Worm (Caenorhabditis elegans): ENCODE measurements around the gene try-14.

Gene try-14

DNA sequence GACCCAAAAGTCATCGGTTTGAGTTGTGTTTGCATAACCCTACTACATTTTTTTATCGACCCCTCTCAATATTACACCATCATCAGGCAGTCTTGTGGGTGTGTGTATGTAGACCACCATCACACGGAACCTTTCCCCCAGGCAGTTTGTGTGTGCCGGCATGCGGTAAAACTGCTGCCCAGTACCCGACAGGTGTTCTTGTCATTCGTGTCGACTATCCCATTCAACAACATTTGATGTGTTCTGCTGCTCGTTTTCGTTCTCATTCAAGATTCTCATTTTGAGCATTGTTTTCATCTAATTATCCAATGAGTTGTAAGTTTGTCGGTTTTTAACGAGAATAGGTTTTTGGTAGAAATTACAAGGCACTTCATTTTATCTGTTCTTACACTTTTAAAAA, 27.2 kb upstream of the try-14 start:
- TF ChIP-seq hlh-30 (tag; optimal IDR thresholded peaks at IDR 0.05; ENCODE audit: insufficient read depth): peak; percentile 20
- TF ChIP-seq lin-29 (GFP tag; IDR thresholded peaks at IDR 0.05): no peak
- TF ChIP-seq aly-2 (tag; optimal IDR thresholded peaks at IDR 0.05): no peak
- no peak for TF ChIP-seq ZK546.5 (tag; optimal IDR thresholded peaks at IDR 0.05)
- peak; percentile 44 for TF ChIP-seq hlh-11 (tag; optimal IDR thresholded peaks at IDR 0.05)
- peak in 1 of 2 experiments; percentile 74 for TF ChIP-seq daf-16 (GFP tag; optimal IDR thresholded peaks at IDR 0.05)
- TF ChIP-seq daf-16 (tag; optimal IDR thresholded peaks at IDR 0.05): no peak
- TF ChIP-seq sdz-12 (GFP tag; optimal IDR thresholded peaks at IDR 0.05): no peak
- no peak for TF ChIP-seq nhr-10 (tag; optimal IDR thresholded peaks at IDR 0.05)
- no peak for TF ChIP-seq lin-38 (GFP tag; IDR thresholded peaks at IDR 0.05)
- TF ChIP-seq unc-130 (GFP tag; optimal IDR thresholded peaks at IDR 0.05): no peak
- no peak for TF ChIP-seq php-3 (GFP tag; IDR thresholded peaks at IDR 0.05)
- TF ChIP-seq spr-1 (tag; optimal IDR thresholded peaks at IDR 0.05): no peak

DNA sequence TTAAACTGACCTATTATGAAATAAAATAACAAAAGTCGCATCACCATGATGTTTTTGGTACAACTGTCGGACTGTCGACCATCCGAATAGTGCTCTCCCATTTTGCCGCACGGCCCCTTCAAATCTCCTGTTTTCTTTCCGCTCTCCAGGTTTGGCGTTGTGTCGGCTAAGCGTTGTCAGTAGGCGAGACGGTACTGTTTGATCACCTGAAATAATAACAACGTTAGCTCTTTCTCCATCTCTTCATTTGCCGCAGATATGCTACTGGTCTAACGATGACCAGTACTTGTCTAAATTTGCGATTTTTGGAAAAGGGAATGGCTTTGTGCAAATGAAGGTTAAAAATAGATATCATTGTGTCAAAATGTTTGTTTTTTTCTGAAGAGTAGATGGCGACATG, 24.2 kb upstream of the try-14 start, which contains the start of gene chts-1:
chts-1 (minus strand) TSS at position 101 of the 400 bp plus-strand sequence.
- TF ChIP-seq unc-62 (GFP tag; optimal IDR thresholded peaks at IDR 0.05 in 1 of 2) (peak in 1 of 2 experiments; percentile 85), unc-62 (tag; optimal IDR thresholded peaks at IDR 0.05) (no peak), ctbp-1 (GFP tag; IDR thresholded peaks at IDR 0.05) (no peak), lsy-2 (tag; optimal IDR thresholded peaks at IDR 0.05) (no peak)

DNA sequence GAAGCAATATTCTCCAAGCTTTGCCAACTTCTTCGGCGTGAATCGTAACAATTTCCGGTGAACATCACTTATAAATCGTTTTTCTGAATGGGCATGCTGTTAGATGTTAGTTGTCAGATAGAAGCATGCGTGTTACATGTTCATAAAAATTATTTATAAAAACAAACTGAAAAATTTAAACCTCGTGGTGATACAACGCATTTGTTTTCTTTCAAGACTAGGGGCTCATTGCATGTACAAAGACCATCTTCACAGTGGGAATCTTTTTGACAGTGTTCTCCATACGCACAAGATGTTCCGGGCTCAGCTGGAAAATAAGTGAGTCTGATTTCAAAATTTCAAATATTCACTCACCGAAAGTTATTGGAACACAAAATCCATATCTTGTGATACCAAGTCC, 17.3 kb upstream of the try-14 start:
- TF ChIP-seq F37D6.2 (tag; optimal IDR thresholded peaks at IDR 0.05): no peak
- no peak for TF ChIP-seq snpc-4 (tag; optimal IDR thresholded peaks at IDR 0.05)
- TF ChIP-seq F26F4.8 (GFP tag; conservative IDR thresholded peaks at IDR 0.05): no peak
- TF ChIP-seq unc-62 (GFP tag; optimal IDR thresholded peaks at IDR 0.05 in 1 of 2): peak in 1 of 2 experiments; percentile 65
- no peak for TF ChIP-seq unc-62 (tag; optimal IDR thresholded peaks at IDR 0.05)

DNA sequence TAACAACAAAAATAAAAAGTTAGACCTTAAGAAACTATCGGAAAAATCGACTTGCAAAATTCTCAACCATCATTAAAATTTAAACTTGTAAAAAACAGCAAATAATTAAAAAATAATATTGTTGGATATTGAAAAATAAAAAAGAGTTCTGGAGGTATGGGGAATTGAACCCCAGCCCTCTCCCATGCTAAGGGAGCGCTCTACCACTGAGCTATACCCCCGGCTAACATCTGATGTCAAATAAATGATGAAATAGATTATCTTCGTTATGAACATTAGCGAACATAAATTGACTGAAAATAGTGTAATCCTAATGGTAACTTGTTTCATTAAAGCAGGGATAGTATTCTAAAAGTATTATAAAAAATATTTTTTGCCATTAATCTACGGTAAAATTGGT, 11.8 kb upstream of the try-14 start:
- TF ChIP-seq snpc-1.2 (GFP tag; IDR thresholded peaks at IDR 0.05) (peak; percentile 68), F37D6.2 (tag; optimal IDR thresholded peaks at IDR 0.05) (no peak), ZK546.5 (tag; optimal IDR thresholded peaks at IDR 0.05) (no peak), fkh-10 (GFP tag; optimal IDR thresholded peaks at IDR 0.05) (no peak), F44E2.7 (GFP tag; IDR thresholded peaks at IDR 0.05) (no peak), tag-97 (GFP tag; IDR thresholded peaks at IDR 0.05) (no peak), Y5F2A.4 (GFP tag; optimal IDR thresholded peaks at IDR 0.05) (no peak), aha-1 (tag) (peak; percentile 55), hmg-1.1 (GFP tag; IDR thresholded peaks at IDR 0.05) (no peak), lin-39 (tag; optimal IDR thresholded peaks at IDR 0.05) (no peak), mxl-3 (GFP tag; optimal IDR thresholded peaks at IDR 0.05) (no peak), attf-4 (tag; optimal IDR thresholded peaks at IDR 0.05) (no peak), F10B5.3 (tag; optimal IDR thresholded peaks at IDR 0.05) (no peak), aly-2 (tag; optimal IDR thresholded peaks at IDR 0.05) (no peak), daf-16 (GFP tag; optimal IDR thresholded peaks at IDR 0.05) (peak in 1 of 2 experiments; percentile 36), daf-16 (tag; optimal IDR thresholded peaks at IDR 0.05) (no peak), skn-1 (tag; optimal IDR thresholded peaks at IDR 0.05) (no peak), mdt-29 (GFP tag; IDR thresholded peaks at IDR 0.05) (no peak), zip-2 (tag; optimal IDR thresholded peaks at IDR 0.05) (no peak), D1046.2 (GFP tag; IDR thresholded peaks at IDR 0.05) (no peak), nhr-28 (tag; optimal IDR thresholded peaks at IDR 0.05) (no peak), nhr-10 (tag; optimal IDR thresholded peaks at IDR 0.05) (no peak), nhr-102 (tag; optimal IDR thresholded peaks at IDR 0.05) (no peak), arid-1 (GFP tag; conservative IDR thresholded peaks at IDR 0.05) (peak; percentile 62; the same call in 1 of the 2 replicates), egl-43 (GFP tag; IDR thresholded peaks at IDR 0.05) (0 out of 2 replicates have a peak, but pooled peaks have one; percentile 51), pqm-1 (tag; optimal IDR thresholded peaks at IDR 0.05) (no peak), dmd-6 (GFP tag; IDR thresholded peaks at IDR 0.05) (no peak), daf-8 (GFP tag; IDR thresholded peaks at IDR 0.05) (no peak), lir-3 (tag; optimal IDR thresholded peaks at IDR 0.05) (no peak), lin-38 (GFP tag; IDR thresholded peaks at IDR 0.05) (no peak), cey-2 (tag; optimal IDR thresholded peaks at IDR 0.05; ENCODE audit: borderline replicate concordance, insufficient read depth) (no peak), unc-39 (tag; optimal IDR thresholded peaks at IDR 0.05) (no peak), nhr-76 (tag; optimal IDR thresholded peaks at IDR 0.05) (no peak), zfp-2 (tag; optimal IDR thresholded peaks at IDR 0.05) (no peak)
